Worm (Caenorhabditis elegans) whole organism, young adult: ENCODE results near the gene cex-1.

Experiments used
- B0019.2 ChIP-seq: fragments of 200-800 bp; sonication (Bioruptor generic); conservative IDR thresholded peaks from 2 replicates; pipeline ENCODE4 v1.3.6; 2022; ENCODE audit warnings: missing genetic modification reagents, missing genetic modification characterization, missing compliant biosample characterization
- B0035.1 ChIP-seq: sonication (generic microtip); optimal IDR thresholded peaks from 2 replicates; lab custom pipeline; 2016; ENCODE audit warnings: missing genetic modification characterization, mild to moderate bottlenecking, missing compliant biosample characterization, missing genotype, missing genetic modification reagents
- D2030.7 ChIP-seq: fragments of 200-800 bp; sonication (Bioruptor generic); IDR thresholded peaks from 2 replicates; pipeline ENCODE4 v1.3.6; 2022; ENCODE audit warnings: missing genetic modification reagents, missing genetic modification characterization, missing compliant biosample characterization
- F39B2.1 ChIP-seq: fragments of 200-800 bp; sonication (Bioruptor generic); IDR thresholded peaks from 2 replicates; pipeline ENCODE4 v1.3.6; 2022; ENCODE audit warnings: missing genetic modification reagents, missing genetic modification characterization, missing compliant biosample characterization
- F52B5.7 ChIP-seq: sonication (generic microtip); optimal IDR thresholded peaks from 2 replicates; lab custom pipeline; 2016; ENCODE audit warnings: mild to moderate bottlenecking, missing genetic modification characterization, missing compliant biosample characterization
- F55B11.4 ChIP-seq: sonication (generic microtip); optimal IDR thresholded peaks from 2 replicates; lab custom pipeline; 2016; ENCODE audit warnings: missing compliant biosample characterization, missing genetic modification characterization, borderline replicate concordance; ENCODE audit not compliant: insufficient read depth
- F57A8.1 ChIP-seq: fragments of 200-800 bp; sonication (Bioruptor generic); optimal IDR thresholded peaks from 2 replicates; lab custom pipeline; 2018; ENCODE audit warnings: mild to moderate bottlenecking, missing genetic modification characterization, moderate library complexity, missing compliant biosample characterization
- F57C9.4 ChIP-seq: sonication (generic microtip); optimal IDR thresholded peaks from 2 replicates; lab custom pipeline; 2017; ENCODE audit warnings: mild to moderate bottlenecking, missing genetic modification characterization, missing compliant biosample characterization
- K11D2.4 ChIP-seq: fragments of 200-800 bp; sonication (Bioruptor generic); IDR thresholded peaks from 2 replicates; pipeline ENCODE4 v1.3.6; 2022; ENCODE audit warnings: missing genetic modification reagents, missing genetic modification characterization, missing compliant biosample characterization
- K12H6.12 ChIP-seq: fragments of 200-800 bp; sonication (Bioruptor generic); optimal IDR thresholded peaks from 2 replicates; lab custom pipeline; 2018; ENCODE audit warnings: mild to moderate bottlenecking, missing genetic modification characterization, missing compliant biosample characterization
- Y53F4B.3 ChIP-seq: fragments of 200-800 bp; sonication (Bioruptor generic); IDR thresholded peaks from 2 replicates; pipeline ENCODE4 v1.3.6; 2022; ENCODE audit warnings: missing genetic modification reagents, missing genetic modification characterization, missing compliant biosample characterization
- Y53G8AR.9 ChIP-seq: fragments of 200-800 bp; sonication (Bioruptor generic); conservative IDR thresholded peaks from 2 replicates; pipeline ENCODE4 v1.3.6; 2022; ENCODE audit warnings: missing genetic modification reagents, missing genetic modification characterization, missing compliant biosample characterization
- Y67H2A.10 ChIP-seq: fragments of 200-800 bp; sonication (Bioruptor generic); conservative IDR thresholded peaks from 2 replicates; pipeline ENCODE4 v1.3.6; 2022; ENCODE audit warnings: missing genetic modification reagents, missing genetic modification characterization, missing compliant biosample characterization
- Y95B8A.8 ChIP-seq: fragments of 200-800 bp; sonication (Bioruptor generic); IDR thresholded peaks from 2 replicates; pipeline ENCODE4 v1.3.6; 2022; ENCODE audit warnings: missing genetic modification reagents, missing genetic modification characterization, missing compliant biosample characterization
- ZK185.1 ChIP-seq: sonication (generic microtip); optimal IDR thresholded peaks from 2 replicates; lab custom pipeline; 2016; ENCODE audit warnings: mild to moderate bottlenecking, missing genetic modification characterization, missing compliant biosample characterization; ENCODE audit not compliant: poor library complexity, severe bottlenecking
- aptf-3 ChIP-seq: fragments of 200-800 bp; sonication (Bioruptor generic); IDR thresholded peaks from 2 replicates; pipeline ENCODE4 v1.3.6; 2022; ENCODE audit warnings: missing genetic modification characterization, missing compliant biosample characterization
- atf-7 ChIP-seq: sonication (generic microtip); optimal IDR thresholded peaks from 2 replicates; lab custom pipeline; 2017; ENCODE audit warnings: mild to moderate bottlenecking, missing genetic modification characterization, missing compliant biosample characterization
- attf-5 ChIP-seq: fragments of 200-800 bp; sonication (Bioruptor generic); optimal IDR thresholded peaks from 2 replicates; lab custom pipeline; 2018; ENCODE audit warnings: mild to moderate bottlenecking, missing genetic modification characterization, missing compliant biosample characterization
- bed-2 ChIP-seq: fragments of 200-800 bp; sonication (Bioruptor generic); IDR thresholded peaks from 2 replicates; pipeline ENCODE4 v1.3.6; 2022; ENCODE audit warnings: missing genetic modification reagents, missing genetic modification characterization, missing compliant biosample characterization
- ceh-40 ChIP-seq: fragments of 200-800 bp; sonication (Bioruptor generic); IDR thresholded peaks from 2 replicates; pipeline ENCODE4 v1.3.6; 2022; ENCODE audit warnings: missing genetic modification characterization, missing compliant biosample characterization
- ceh-79 ChIP-seq: sonication (generic microtip); optimal IDR thresholded peaks from 2 replicates; lab custom pipeline; 2017; ENCODE audit warnings: mild to moderate bottlenecking, missing genetic modification characterization, missing compliant biosample characterization
- die-1 ChIP-seq: sonication (generic microtip); optimal IDR thresholded peaks from 2 replicates; lab custom pipeline; 2016; ENCODE audit warnings: missing genotype, mild to moderate bottlenecking, missing genetic modification characterization, missing compliant biosample characterization
- dox-1 ChIP-seq: fragments of 200-800 bp; sonication (Bioruptor generic); IDR thresholded peaks from 2 replicates; pipeline ENCODE4 v1.3.6; 2022; ENCODE audit warnings: missing genetic modification reagents, missing genetic modification characterization, missing compliant biosample characterization
- dpff-1 ChIP-seq: sonication (generic microtip); optimal IDR thresholded peaks from 2 replicates; lab custom pipeline; 2017; ENCODE audit warnings: mild to moderate bottlenecking, missing genetic modification characterization, missing compliant biosample characterization
- egl-18 ChIP-seq: fragments of 200-800 bp; sonication (Bioruptor generic); IDR thresholded peaks from 2 replicates; pipeline ENCODE4 v1.3.6; 2022; ENCODE audit warnings: missing genetic modification reagents, missing genetic modification characterization, missing compliant biosample characterization
- egrh-3 ChIP-seq: fragments of 200-800 bp; sonication (Bioruptor generic); IDR thresholded peaks from 2 replicates; pipeline ENCODE4 v1.3.6; 2022; ENCODE audit warnings: missing genetic modification reagents, missing genetic modification characterization, missing compliant biosample characterization
- ekl-4 ChIP-seq: fragments of 200-800 bp; sonication (Bioruptor generic); IDR thresholded peaks from 2 replicates; pipeline ENCODE4 v1.3.6; 2022; ENCODE audit warnings: missing genetic modification reagents, missing genetic modification characterization, missing compliant biosample characterization
- ets-4 ChIP-seq: fragments of 200-800 bp; sonication (Bioruptor generic); optimal IDR thresholded peaks from 2 replicates; lab custom pipeline; 2018; ENCODE audit warnings: mild to moderate bottlenecking, missing genetic modification characterization, missing compliant biosample characterization
- hlh-26 ChIP-seq: fragments of 200-800 bp; sonication (Bioruptor generic); conservative IDR thresholded peaks from 2 replicates; pipeline ENCODE4 v1.3.6; 2022; ENCODE audit warnings: missing genetic modification reagents, missing genetic modification characterization, missing compliant biosample characterization
- hmg-1.2 ChIP-seq: fragments of 200-800 bp; sonication (Bioruptor generic); IDR thresholded peaks from 2 replicates; pipeline ENCODE4 v1.3.6; 2022; ENCODE audit warnings: missing genetic modification reagents, missing genetic modification characterization, missing compliant biosample characterization
- hrde-1 ChIP-seq: sonication (generic microtip); optimal IDR thresholded peaks from 2 replicates; lab custom pipeline; 2016; ENCODE audit warnings: missing genetic modification characterization, mild to moderate bottlenecking, missing compliant biosample characterization, moderate library complexity, missing genotype, missing genetic modification reagents, borderline replicate concordance
- let-526 ChIP-seq: fragments of 200-800 bp; sonication (Bioruptor generic); IDR thresholded peaks from 2 replicates; pipeline ENCODE4 v1.3.6; 2022; ENCODE audit warnings: missing genetic modification reagents, missing genetic modification characterization, missing compliant biosample characterization
- lin-40 ChIP-seq: sonication (generic microtip); optimal IDR thresholded peaks from 2 replicates; lab custom pipeline; 2016; ENCODE audit warnings: missing genetic modification characterization, mild to moderate bottlenecking, missing compliant biosample characterization, missing genotype, missing genetic modification reagents
- lir-1 ChIP-seq: fragments of 200-800 bp; sonication (Bioruptor generic); conservative IDR thresholded peaks from 2 replicates; pipeline ENCODE4 v1.3.6; 2022; ENCODE audit warnings: missing genetic modification reagents, missing genetic modification characterization, missing compliant biosample characterization
- madf-3 ChIP-seq: fragments of 200-800 bp; sonication (Bioruptor generic); IDR thresholded peaks from 2 replicates; pipeline ENCODE4 v1.3.6; 2022; ENCODE audit warnings: missing genetic modification reagents, missing genetic modification characterization, missing compliant biosample characterization
- mxl-1 ChIP-seq: sonication (generic microtip); optimal IDR thresholded peaks from 2 replicates; lab custom pipeline; 2016; ENCODE audit warnings: missing genetic modification characterization, missing compliant biosample characterization
- nfya-1 ChIP-seq: sonication (generic microtip); optimal IDR thresholded peaks from 2 replicates; lab custom pipeline; 2017; ENCODE audit warnings: antibody characterized with exemption, missing compliant biosample characterization, missing genetic modification characterization, borderline replicate concordance; ENCODE audit not compliant: insufficient read depth
- nfyb-1 ChIP-seq: fragments of 200-800 bp; sonication (Bioruptor generic); IDR thresholded peaks from 2 replicates; pipeline ENCODE4 v1.3.6; 2022; ENCODE audit warnings: missing genetic modification reagents, missing genetic modification characterization, missing compliant biosample characterization
- nhr-80 ChIP-seq: sonication (generic microtip); optimal IDR thresholded peaks from 2 replicates; lab custom pipeline; 2016; ENCODE audit warnings: missing genetic modification characterization, missing compliant biosample characterization
- pha-4 ChIP-seq: fragments of 150-350 bp; sonication (generic microtip); optimal IDR thresholded peaks from 2 replicates; lab custom pipeline; 2014; ENCODE audit warnings: missing biosample characterization, missing genetic modification reagents, missing genetic modification characterization
- rec-8 ChIP-seq, 2 experiments: sonication (generic microtip); optimal IDR thresholded peaks; 2 replicates each; lab custom pipeline; 2016; ENCODE audit warnings: mild to moderate bottlenecking in 2 of 2, missing genetic modification characterization in 2 of 2, missing genetic modification reagents in 2 of 2, missing genotype in 2 of 2, missing biosample characterization in 1 of 2, missing compliant biosample characterization in 1 of 2, moderate library complexity in 1 of 2
- repo-1 ChIP-seq: sonication (generic microtip); optimal IDR thresholded peaks from 2 replicates; lab custom pipeline; 2017; ENCODE audit warnings: mild to moderate bottlenecking, missing genetic modification characterization, missing compliant biosample characterization
- snpc-1.1 ChIP-seq: sonication (generic microtip); optimal IDR thresholded peaks from 2 replicates; lab custom pipeline; 2017; ENCODE audit warnings: missing genetic modification characterization, mild to moderate bottlenecking, missing compliant biosample characterization, antibody characterized with exemption, moderate library complexity, missing genotype, missing genetic modification reagents; ENCODE audit not compliant: insufficient read depth
- tbp1 ChIP-seq: fragments of 200-800 bp; sonication (Bioruptor generic); optimal IDR thresholded peaks from 2 replicates; lab custom pipeline; 2018; ENCODE audit warnings: mild to moderate bottlenecking, missing genetic modification characterization, missing compliant biosample characterization
- zfh-2 ChIP-seq: fragments of 200-800 bp; sonication (Bioruptor generic); conservative IDR thresholded peaks from 2 replicates; pipeline ENCODE4 v1.3.6; 2022; ENCODE audit warnings: missing genetic modification reagents, missing genetic modification characterization, missing compliant biosample characterization
- zim-3 ChIP-seq: sonication (generic microtip); optimal IDR thresholded peaks from 2 replicates; lab custom pipeline; 2017; ENCODE audit warnings: mild to moderate bottlenecking, missing genetic modification characterization, moderate library complexity, missing compliant biosample characterization
- ztf-22 ChIP-seq: fragments of 200-800 bp; sonication (Bioruptor generic); optimal IDR thresholded peaks from 2 replicates; lab custom pipeline; 2018; ENCODE audit warnings: mild to moderate bottlenecking, missing genetic modification characterization, moderate library complexity, missing compliant biosample characterization
- ztf-25 ChIP-seq: fragments of 200-800 bp; sonication (Bioruptor generic); IDR thresholded peaks from 2 replicates; pipeline ENCODE4 v1.3.6; 2022; ENCODE audit warnings: missing genetic modification reagents, missing genetic modification characterization, missing compliant biosample characterization
- ztf-28 ChIP-seq: fragments of 200-800 bp; sonication (Bioruptor generic); IDR thresholded peaks from 2 replicates; pipeline ENCODE4 v1.3.6; 2022; ENCODE audit warnings: missing genetic modification reagents, missing genetic modification characterization, missing compliant biosample characterization

The cex-1 gene

DNA sequence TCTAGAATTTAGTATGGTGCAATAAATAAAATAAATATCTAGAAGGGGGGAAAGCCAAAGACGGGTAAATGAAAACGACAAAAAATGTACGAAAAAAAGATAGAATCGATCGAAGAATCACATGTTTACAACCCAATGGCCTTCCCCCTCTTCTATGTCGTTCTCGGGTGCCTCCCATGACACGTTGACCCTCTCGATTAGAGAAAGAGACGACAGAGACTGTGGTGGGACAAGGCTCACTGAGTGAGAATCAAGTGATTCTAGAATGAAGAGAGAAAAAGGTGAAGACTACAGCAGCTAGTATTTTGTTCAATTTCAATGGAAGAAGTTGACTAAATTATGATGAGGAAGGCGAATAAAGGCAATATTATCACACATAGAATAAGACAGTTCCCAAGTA lies 21.4 kb upstream of the cex-1 start (continued):
- no peak for TF ChIP-seq Y53G8AR.9 (GFP tag; lab: Robert Waterston, UW)
- no peak for TF ChIP-seq D2030.7 (GFP tag; lab: Robert Waterston, UW)
- no peak for TF ChIP-seq F57C9.4
- TF ChIP-seq repo-1 (tag; lab: Kevin White, UChicago), result no peak
- peak; percentile 74 for TF ChIP-seq attf-5 (GFP tag; lab: Kevin White, UChicago)
- no peak for TF ChIP-seq ztf-25 (GFP tag; lab: Robert Waterston, UW)
- TF ChIP-seq egl-18 (GFP tag; lab: Robert Waterston, UW), result no peak
- peak; percentile 47 for TF ChIP-seq atf-7 (tag; lab: Kevin White, UChicago)
- peak; percentile 57 for TF ChIP-seq nhr-80 (tag; lab: Kevin White, UChicago)
- TF ChIP-seq F55B11.4 (tag; lab: Kevin White, UChicago), result no peak
- TF ChIP-seq Y67H2A.10 (GFP tag; lab: Robert Waterston, UW), result no peak; the same call in 1 of the 2 replicates
- TF ChIP-seq K11D2.4 (GFP tag; lab: Robert Waterston, UW), result no peak
- TF ChIP-seq B0035.1 (tag; lab: Kevin White, UChicago), result no peak
- TF ChIP-seq lin-40 (tag; lab: Kevin White, UChicago), result peak; percentile 15
- no peak for TF ChIP-seq nfya-1 (tag; lab: Kevin White, UChicago)
- TF ChIP-seq pha-4 (tag; lab: Kevin White, UChicago), result peak; percentile 45
- TF ChIP-seq rec-8 (tag; optimal IDR thresholded peaks at IDR 0.05; lab: Kevin White, UChicago), result no peak
- TF ChIP-seq die-1 (tag; lab: Kevin White, UChicago), result peak; percentile 23
- no peak; the same call in 1 of the 2 replicates for TF ChIP-seq hmg-1.2 (GFP tag; lab: Robert Waterston, UW)
- TF ChIP-seq ekl-4, result no peak
- TF ChIP-seq Y53F4B.3 (GFP tag; lab: Robert Waterston, UW), result no peak
- no peak for TF ChIP-seq aptf-3 (GFP tag; lab: Robert Waterston, UW)
- 0 out of 2 replicates have a peak, but pooled peaks have one; percentile 16 for TF ChIP-seq egrh-3 (GFP tag; lab: Robert Waterston, UW)
- TF ChIP-seq F39B2.1 (GFP tag; lab: Robert Waterston, UW), result no peak
- TF ChIP-seq F57A8.1 (GFP tag; lab: Kevin White, UChicago), result no peak
- TF ChIP-seq hrde-1, result no peak
- no peak for TF ChIP-seq zfh-2 (GFP tag; lab: Robert Waterston, UW)
- peak; percentile 38 for TF ChIP-seq K12H6.12
- no peak for TF ChIP-seq madf-3 (GFP tag; lab: Robert Waterston, UW)
- TF ChIP-seq ztf-22 (GFP tag; lab: Kevin White, UChicago), result no peak
- TF ChIP-seq ceh-79, result no peak
- peak; percentile 13 for TF ChIP-seq ets-4 (GFP tag; lab: Kevin White, UChicago)
- TF ChIP-seq dox-1 (GFP tag; lab: Robert Waterston, UW), result peak; percentile 65
- TF ChIP-seq dpff-1 (tag; lab: Kevin White, UChicago), result no peak
- no peak for TF ChIP-seq bed-2
- TF ChIP-seq Y95B8A.8, result no peak
- TF ChIP-seq let-526 (GFP tag; lab: Robert Waterston, UW), result no peak
- peak; percentile 29 for TF ChIP-seq tbp1 (GFP tag; lab: Kevin White, UChicago)
- TF ChIP-seq lir-1, result no peak
- no peak for TF ChIP-seq snpc-1.1 (tag; lab: Kevin White, UChicago)
- TF ChIP-seq mxl-1 (tag; lab: Kevin White, UChicago), result no peak
- TF ChIP-seq zim-3 (tag; lab: Kevin White, UChicago), result no peak
- no peak for TF ChIP-seq hlh-26 (GFP tag; lab: Robert Waterston, UW)
- no peak for TF ChIP-seq B0019.2
- TF ChIP-seq ceh-40, result no peak
- 0 out of 2 replicates have a peak, but pooled peaks have one; percentile 59 for TF ChIP-seq nfyb-1 (GFP tag; lab: Robert Waterston, UW)
- TF ChIP-seq F52B5.7 (tag; lab: Kevin White, UChicago), result no peak
- no peak for TF ChIP-seq ZK185.1 (tag; lab: Kevin White, UChicago)
- no peak for TF ChIP-seq ztf-28
